Worm (Caenorhabditis elegans) whole organism, L2 larva: ENCODE results near the gene srh-20.
"Not testable (repeated sequence)": the region's sequence is repeated elsewhere in the genome, so short reads cannot be mapped to it uniquely, and the experiment has no call there.

ENCODE experiments used
- C34F6.9 ChIP-seq: fragments of 150-350 bp; optimal IDR thresholded peaks from 2 replicates; lab custom pipeline; 2014; ENCODE audit warnings: missing biosample characterization, missing genetic modification characterization
- F13H6.1 ChIP-seq: sonication (generic microtip); optimal IDR thresholded peaks from 2 replicates; lab custom pipeline; 2016; ENCODE audit warnings: missing genetic modification characterization, missing compliant biosample characterization
- R02D3.7 ChIP-seq: fragments of 150-350 bp; optimal IDR thresholded peaks from 2 replicates; lab custom pipeline; 2014; ENCODE audit warnings: missing biosample characterization, missing genetic modification characterization
- Y55F3AM.14 ChIP-seq: fragments of 200-800 bp; sonication (Bioruptor generic); optimal IDR thresholded peaks from 2 replicates; lab custom pipeline; 2018; ENCODE audit warnings: mild to moderate bottlenecking, missing genetic modification characterization, missing compliant biosample characterization
- aly-2 ChIP-seq: fragments of 150-350 bp; optimal IDR thresholded peaks from 2 replicates; lab custom pipeline; 2014; ENCODE audit warnings: missing biosample characterization, missing genetic modification characterization
- ama-1 ChIP-seq: fragments of 150-350 bp; optimal IDR thresholded peaks from 2 replicates; lab custom pipeline; 2018; ENCODE audit warnings: inconsistent platforms
- blmp-1 ChIP-seq: sonication (generic microtip); optimal IDR thresholded peaks from 2 replicates; lab custom pipeline; 2017; ENCODE audit warnings: missing genetic modification characterization, mild to moderate bottlenecking, missing compliant biosample characterization, antibody characterized with exemption, moderate library complexity; ENCODE audit not compliant: insufficient read depth
- ceh-16 ChIP-seq: fragments of 150-350 bp; optimal IDR thresholded peaks from 2 replicates; lab custom pipeline; 2014; ENCODE audit warnings: missing biosample characterization, missing genetic modification characterization
- ceh-82 ChIP-seq: fragments of 150-350 bp; optimal IDR thresholded peaks from 2 replicates; lab custom pipeline; 2014; ENCODE audit warnings: missing biosample characterization, missing genetic modification characterization
- crh-2 ChIP-seq: sonication (generic microtip); optimal IDR thresholded peaks from 2 replicates; lab custom pipeline; 2017; ENCODE audit warnings: missing biosample characterization, missing genetic modification characterization
- dmd-4 ChIP-seq: sonication (generic microtip); optimal IDR thresholded peaks from 2 replicates; lab custom pipeline; 2017; ENCODE audit warnings: missing biosample characterization, missing genetic modification characterization
- elt-1 ChIP-seq: fragments of 150-350 bp; optimal IDR thresholded peaks from 2 replicates; lab custom pipeline; 2014; ENCODE audit warnings: missing biosample characterization, missing genetic modification characterization
- elt-3 ChIP-seq: sonication (generic microtip); optimal IDR thresholded peaks from 2 replicates; lab custom pipeline; 2017; ENCODE audit warnings: missing biosample characterization, missing genetic modification characterization
- gmeb-1 ChIP-seq: fragments of 150-350 bp; optimal IDR thresholded peaks from 2 replicates; lab custom pipeline; 2014; ENCODE audit warnings: missing biosample characterization, missing genetic modification characterization
- lin-39 ChIP-seq: fragments of 150-350 bp; optimal IDR thresholded peaks from 2 replicates; lab custom pipeline; 2014; ENCODE audit warnings: missing biosample characterization, missing genetic modification reagents, missing genetic modification characterization
- nhr-10 ChIP-seq: sonication (generic microtip); optimal IDR thresholded peaks from 2 replicates; lab custom pipeline; 2017; ENCODE audit warnings: missing biosample characterization, missing genetic modification characterization
- nhr-11 ChIP-seq: fragments of 150-350 bp; optimal IDR thresholded peaks from 2 replicates; lab custom pipeline; 2014; ENCODE audit warnings: missing biosample characterization, missing genetic modification characterization
- nhr-21 ChIP-seq: fragments of 150-350 bp; optimal IDR thresholded peaks from 2 replicates; lab custom pipeline; 2014; ENCODE audit warnings: missing biosample characterization, missing genetic modification characterization
- nhr-23 ChIP-seq: fragments of 150-350 bp; optimal IDR thresholded peaks from 2 replicates; lab custom pipeline; 2014; ENCODE audit warnings: missing biosample characterization, missing genetic modification reagents, missing genetic modification characterization
- nhr-237 ChIP-seq: fragments of 150-350 bp; optimal IDR thresholded peaks from 2 replicates; lab custom pipeline; 2014; ENCODE audit warnings: missing biosample characterization, missing genetic modification characterization
- nhr-25 ChIP-seq: fragments of 150-350 bp; sonication (generic microtip); optimal IDR thresholded peaks from 3 replicates; lab custom pipeline; 2014; ENCODE audit warnings: missing biosample characterization, missing genetic modification characterization
- nhr-77 ChIP-seq: fragments of 150-350 bp; optimal IDR thresholded peaks from 2 replicates; lab custom pipeline; 2014; ENCODE audit warnings: missing biosample characterization, missing genetic modification characterization
- peb-1 ChIP-seq: fragments of 150-350 bp; optimal IDR thresholded peaks from 2 replicates; lab custom pipeline; 2014; ENCODE audit warnings: missing biosample characterization, missing genetic modification characterization
- sem-4 ChIP-seq: fragments of 150-350 bp; optimal IDR thresholded peaks from 2 replicates; lab custom pipeline; 2014; ENCODE audit warnings: missing biosample characterization, missing genetic modification reagents, missing genetic modification characterization
- skn-1 ChIP-seq: sonication (generic microtip); optimal IDR thresholded peaks from 2 replicates; lab custom pipeline; 2017; ENCODE audit warnings: missing biosample characterization, missing genetic modification characterization
- sma-3 ChIP-seq: sonication (generic microtip); optimal IDR thresholded peaks from 2 replicates; lab custom pipeline; 2016; ENCODE audit warnings: missing genetic modification reagents, missing genetic modification characterization, missing compliant biosample characterization
- sma-9 ChIP-seq, 2 experiments: fragments of 150-350 bp in 1 of 2; sonication (generic microtip) in 1 of 2; optimal IDR thresholded peaks; 2 replicates each; lab custom pipeline; 2014 to 2016; ENCODE audit warnings: missing genetic modification characterization in 2 of 2, mild to moderate bottlenecking in 1 of 2, missing biosample characterization in 1 of 2, missing compliant biosample characterization in 1 of 2, missing genetic modification reagents in 1 of 2, moderate library complexity in 1 of 2
- snpc-4 ChIP-seq: fragments of 150-350 bp; optimal IDR thresholded peaks from 2 replicates; lab custom pipeline; 2014; ENCODE audit warnings: missing biosample characterization, missing genetic modification characterization
- ztf-1 ChIP-seq: fragments of 200-800 bp; sonication (Bioruptor generic); conservative IDR thresholded peaks from 2 replicates; pipeline ENCODE4 v1.3.6; 2022; ENCODE audit warnings: missing genetic modification characterization, missing compliant biosample characterization
- ztf-11 ChIP-seq: sonication (generic microtip); optimal IDR thresholded peaks from 2 replicates; lab custom pipeline; 2017; ENCODE audit warnings: missing biosample characterization, missing genetic modification characterization
- ztf-4 ChIP-seq: fragments of 150-350 bp; optimal IDR thresholded peaks from 2 replicates; lab custom pipeline; 2014; ENCODE audit warnings: missing biosample characterization, missing genetic modification characterization

The srh-20 gene

DNA sequence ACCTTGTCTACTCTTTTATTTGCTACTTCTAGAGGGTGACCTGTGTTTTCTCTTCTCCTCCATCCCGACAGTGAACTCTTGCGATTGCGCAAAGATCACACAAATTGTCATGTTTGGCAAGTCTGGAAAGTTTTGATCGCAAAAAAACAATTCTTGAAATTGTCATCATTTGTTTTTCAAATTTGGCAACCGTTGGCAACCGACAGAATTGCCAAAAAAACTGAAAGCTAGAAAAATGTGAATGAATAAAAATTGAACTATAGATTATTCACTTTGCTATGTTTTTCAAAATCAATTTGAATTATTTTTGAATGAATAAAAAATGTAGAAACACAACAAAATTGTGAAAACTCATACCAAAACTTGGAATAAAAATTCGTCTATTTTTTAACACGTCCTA lies 29.7 kb upstream of the srh-20 start, which contains the start of gene ugt-11:
Gene ugt-11, minus strand, starts transcription at position 101 of the 400 bp plus-strand sequence.
- TF ChIP-seq crh-2 (tag; lab: Kevin White, UChicago) (no peak), R02D3.7 (tag; lab: Kevin White, UChicago) (no peak), ztf-4 (tag; lab: Kevin White, UChicago) (no peak), nhr-237 (tag; lab: Kevin White, UChicago) (no peak), nhr-11 (tag; lab: Kevin White, UChicago) (no peak), skn-1 (no peak), nhr-21 (no peak), sma-3 (no peak), dmd-4 (tag; lab: Kevin White, UChicago) (no peak), elt-3 (tag; lab: Kevin White, UChicago) (no peak), nhr-10 (tag; lab: Kevin White, UChicago) (no peak), ceh-16 (tag; lab: Kevin White, UChicago) (no peak), ztf-1 (GFP tag; lab: Robert Waterston, UW) (no peak)

- TF ChIP-seq elt-3 (tag; lab: Kevin White, UChicago) (no peak), nhr-25 (tag; lab: Kevin White, UChicago) (peak; percentile 64), sem-4 (tag; lab: Kevin White, UChicago) (no peak), peb-1 (tag; lab: Kevin White, UChicago) (no peak), aly-2 (tag; lab: Kevin White, UChicago) (no peak), nhr-77 (tag; lab: Kevin White, UChicago) (no peak), ceh-82 (no peak), gmeb-1 (tag; lab: Kevin White, UChicago) (no peak), sma-3 (peak; percentile 51), sma-9 (GFP tag; optimal IDR thresholded peaks at IDR 0.05; lab: Kevin White, UChicago) (peak; percentile 84), sma-9 (tag; optimal IDR thresholded peaks at IDR 0.05; lab: Kevin White, UChicago) (no peak)
These were observed 29.0 kb upstream of the srh-20 start, which contains the start of gene ugt-9 for ce11 chrV:4895744-4896143. TSS of gene ugt-9 (plus strand) at chrV:4896048.

ce11 chrV:4900020-4900419 lies 24.7 kb upstream of the srh-20 start, which contains the start of gene ugt-10:
TSS of gene ugt-10 (minus strand) at chrV:4900120.
- not testable (repeated sequence) for TF ChIP-seq sma-9 (GFP tag; optimal IDR thresholded peaks at IDR 0.05; lab: Kevin White, UChicago); sma-9 (tag; optimal IDR thresholded peaks at IDR 0.05; lab: Kevin White, UChicago); ztf-11 (tag; lab: Kevin White, UChicago); nhr-23 (tag; lab: Kevin White, UChicago)

DNA sequence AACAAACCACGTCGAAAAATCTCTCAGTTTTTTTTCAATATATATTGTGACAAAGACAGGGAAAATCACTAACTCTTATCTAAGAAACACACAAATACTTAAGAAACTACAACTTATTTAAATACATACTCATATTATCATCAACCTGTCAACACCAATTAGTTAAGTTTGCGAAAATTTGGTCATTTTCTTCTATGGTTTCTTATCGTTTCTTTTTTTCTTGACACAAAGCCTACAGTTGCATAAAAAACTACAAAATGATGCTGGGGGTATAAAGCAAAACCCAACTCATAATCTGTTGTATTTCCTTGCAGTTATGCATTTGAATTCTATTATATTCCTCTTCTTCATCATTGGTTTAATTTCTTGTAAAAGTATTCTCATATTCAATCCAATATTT lies 23.6 kb upstream of the srh-20 start, which contains the start of gene ugt-67:
Gene ugt-67, plus strand, starts transcription at position 301 of the 400 bp plus-strand sequence.
- TF ChIP-seq F13H6.1 (no peak), elt-3 (tag; lab: Kevin White, UChicago) (no peak), snpc-4 (tag; lab: Kevin White, UChicago) (no peak), ama-1 (lab: Kevin White, UChicago) (no peak), Y55F3AM.14 (GFP tag; lab: Kevin White, UChicago) (no peak), ztf-1 (GFP tag; lab: Robert Waterston, UW) (no peak), nhr-10 (tag; lab: Kevin White, UChicago) (no peak), R02D3.7 (tag; lab: Kevin White, UChicago) (no peak), lin-39 (tag; lab: Kevin White, UChicago) (no peak), peb-1 (tag; lab: Kevin White, UChicago) (no peak), gmeb-1 (tag; lab: Kevin White, UChicago) (no peak), skn-1 (no peak), aly-2 (tag; lab: Kevin White, UChicago) (no peak), nhr-23 (tag; lab: Kevin White, UChicago) (no peak), dmd-4 (tag; lab: Kevin White, UChicago) (no peak), C34F6.9 (tag; lab: Kevin White, UChicago) (no peak), blmp-1 (no peak), elt-1 (no peak)
- TF ChIP-seq, all 48 proteins: peak for 0

DNA sequence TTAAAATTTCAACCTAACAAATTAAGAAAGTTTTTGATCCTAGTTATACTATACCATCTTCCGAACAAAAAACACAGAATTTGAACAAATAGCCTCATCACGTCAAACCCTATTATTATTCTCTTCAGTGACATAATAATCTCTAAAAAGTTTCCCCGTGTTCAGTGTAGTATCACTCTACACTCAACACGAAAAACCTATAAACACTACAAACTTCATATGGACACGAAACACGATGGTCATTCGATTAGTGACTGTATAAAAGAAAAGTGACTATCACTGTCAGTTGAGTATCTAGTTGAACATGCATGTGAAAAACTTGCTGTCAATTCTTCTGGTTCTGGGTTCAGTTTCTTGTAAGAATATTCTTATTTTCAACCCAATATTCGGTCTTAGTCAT lies 21.0 kb upstream of the srh-20 start, which contains the start of gene ugt-8:
Gene ugt-8, plus strand, starts transcription at position 235 of the 400 bp plus-strand sequence.
- TF ChIP-seq nhr-25 (tag; lab: Kevin White, UChicago): peak; percentile 3
- TF ChIP-seq nhr-11 (tag; lab: Kevin White, UChicago): no peak
